Fruit fly (Drosophila melanogaster) whole organism, embryonic: Measurements from ENCODE around the gene Cyp310a1.

Experiments used
- Adf1 ChIP-seq: fragments of 200-800 bp; sonication (Bioruptor generic); IDR thresholded peaks from 2 replicates; pipeline ENCODE4 v1.3.6; 2022; ENCODE audit warnings: missing biosample characterization, missing genetic modification characterization
- Atf3 ChIP-seq: fragments of 200-800 bp; sonication (Bioruptor generic); optimal IDR thresholded peaks from 3 replicates; lab custom pipeline; 2016; ENCODE audit warnings: missing biosample characterization, missing genetic modification characterization
- B-H2 ChIP-seq: fragments of 200-800 bp; sonication (Bioruptor generic); optimal IDR thresholded peaks from 2 replicates; lab custom pipeline; 2018; ENCODE audit warnings: missing biosample characterization, mild to moderate bottlenecking, missing genetic modification characterization
- Blimp-1 ChIP-seq: fragments of 200-800 bp; sonication (Bioruptor generic); optimal IDR thresholded peaks from 3 replicates; lab custom pipeline; 2018; ENCODE audit warnings: missing biosample characterization, missing genetic modification characterization, mild to moderate bottlenecking, moderate library complexity, missing genetic modification reagents
- CG10267 ChIP-seq: fragments of 200-800 bp; sonication (Bioruptor generic); optimal IDR thresholded peaks from 2 replicates; lab custom pipeline; 2018; ENCODE audit warnings: missing biosample characterization, mild to moderate bottlenecking, missing genetic modification characterization, moderate library complexity
- CG10321 ChIP-seq: fragments of 200-800 bp; sonication (Bioruptor generic); IDR thresholded peaks from 2 replicates; pipeline ENCODE4 v1.3.6; 2022; ENCODE audit warnings: missing biosample characterization, missing genetic modification characterization
- CG10543 ChIP-seq: fragments of 200-800 bp; sonication (Bioruptor generic); optimal IDR thresholded peaks from 3 replicates; lab custom pipeline; 2017; ENCODE audit warnings: missing biosample characterization, mild to moderate bottlenecking, missing genetic modification characterization, moderate library complexity
- CG11398 ChIP-seq: fragments of 200-800 bp; sonication (Bioruptor generic); optimal IDR thresholded peaks from 2 replicates; lab custom pipeline; 2016; ENCODE audit warnings: missing biosample characterization, missing genetic modification characterization
- CG11504 ChIP-seq: fragments of 200-800 bp; sonication (Bioruptor generic); optimal IDR thresholded peaks from 3 replicates; lab custom pipeline; 2019; ENCODE audit warnings: missing biosample characterization, mild to moderate bottlenecking, missing genetic modification characterization, moderate library complexity
- CG11695 ChIP-seq: fragments of 200-800 bp; sonication (Bioruptor generic); IDR thresholded peaks from 3 replicates; pipeline ENCODE4 v1.3.6; 2022; ENCODE audit warnings: missing biosample characterization, missing genetic modification characterization
- CG12155 ChIP-seq: fragments of 200-800 bp; sonication (Bioruptor generic); optimal IDR thresholded peaks from 3 replicates; lab custom pipeline; 2016; ENCODE audit warnings: missing biosample characterization, missing genetic modification characterization
- CG12391 ChIP-seq: fragments of 200-800 bp; sonication (Bioruptor generic); optimal IDR thresholded peaks from 3 replicates; lab custom pipeline; 2018; ENCODE audit warnings: missing biosample characterization, mild to moderate bottlenecking, missing genetic modification characterization, moderate library complexity
- CG16779 ChIP-seq: fragments of 200-800 bp; sonication (Bioruptor generic); IDR thresholded peaks from 2 replicates; pipeline ENCODE4 v1.3.6; 2022; ENCODE audit warnings: missing biosample characterization, missing genetic modification characterization
- CG17361 ChIP-seq: fragments of 200-800 bp; sonication (Bioruptor generic); IDR thresholded peaks from 3 replicates; pipeline ENCODE4 v1.3.6; 2022; ENCODE audit warnings: missing biosample characterization, missing genetic modification characterization
- CG17568 ChIP-seq: fragments of 200-800 bp; sonication (Bioruptor generic); optimal IDR thresholded peaks from 2 replicates; lab custom pipeline; 2018; ENCODE audit warnings: missing biosample characterization, mild to moderate bottlenecking, missing genetic modification characterization, moderate library complexity
- CG31224 ChIP-seq: fragments of 200-800 bp; sonication (Bioruptor generic); IDR thresholded peaks from 2 replicates; pipeline ENCODE4 v1.3.6; 2022; ENCODE audit warnings: missing biosample characterization, missing genetic modification characterization
- CG34224 ChIP-seq: fragments of 200-800 bp; sonication (Bioruptor generic); IDR thresholded peaks from 3 replicates; pipeline ENCODE4 v1.3.6; 2022; ENCODE audit warnings: missing biosample characterization, missing genetic modification characterization; ENCODE audit not compliant: partially characterized antibody
- CG4854 ChIP-seq: fragments of 200-800 bp; sonication (Bioruptor generic); optimal IDR thresholded peaks from 2 replicates; lab custom pipeline; 2016; ENCODE audit warnings: missing biosample characterization, missing genetic modification characterization, inconsistent platforms
- CG7271 ChIP-seq: fragments of 200-800 bp; sonication (Bioruptor generic); optimal IDR thresholded peaks from 2 replicates; lab custom pipeline; 2018; ENCODE audit warnings: missing biosample characterization, mild to moderate bottlenecking, missing genetic modification characterization, moderate library complexity
- CG8290 ChIP-seq, 3 experiments: fragments of 200-800 bp; sonication (Bioruptor generic); optimal IDR thresholded peaks; 2 replicates each; lab custom pipeline; 2016 to 2019; ENCODE audit warnings: missing biosample characterization in 3 of 3, missing genetic modification characterization in 3 of 3, mild to moderate bottlenecking in 2 of 3, moderate library complexity in 1 of 3
- Dll ChIP-seq: fragments of 200-800 bp; sonication (Bioruptor generic); IDR thresholded peaks from 4 replicates; pipeline ENCODE4 v1.3.6; 2022; ENCODE audit warnings: missing biosample characterization, missing genetic modification characterization; ENCODE audit not compliant: partially characterized antibody
- Dref ChIP-seq: fragments of 200-800 bp; sonication (Bioruptor generic); IDR thresholded peaks from 2 replicates; pipeline ENCODE4 v1.3.6; 2022; ENCODE audit warnings: missing biosample characterization, missing genetic modification characterization
- HLH3B ChIP-seq: fragments of 200-800 bp; sonication (Bioruptor generic); IDR thresholded peaks from 2 replicates; pipeline ENCODE4 v1.3.6; 2022; ENCODE audit warnings: missing biosample characterization, missing genetic modification characterization
- Hey ChIP-seq: fragments of 200-800 bp; sonication (Bioruptor generic); optimal IDR thresholded peaks from 3 replicates; lab custom pipeline; 2018; ENCODE audit warnings: missing biosample characterization, mild to moderate bottlenecking, missing genetic modification characterization
- Jarid2 ChIP-seq: fragments of 200-800 bp; sonication (Bioruptor generic); optimal IDR thresholded peaks from 3 replicates; lab custom pipeline; 2017; ENCODE audit warnings: mild to moderate bottlenecking, missing biosample characterization, missing genetic modification reagents, missing genetic modification characterization
- Lhr ChIP-seq: fragments of 200-800 bp; sonication (Bioruptor generic); optimal IDR thresholded peaks from 3 replicates; lab custom pipeline; 2017; ENCODE audit warnings: mild to moderate bottlenecking, missing biosample characterization, missing genetic modification reagents, missing genetic modification characterization
- Myb ChIP-seq: fragments of 200-800 bp; sonication (Bioruptor generic); optimal IDR thresholded peaks from 2 replicates; lab custom pipeline; 2016; ENCODE audit warnings: missing biosample characterization, missing genetic modification characterization
- NK7.1 ChIP-seq: fragments of 200-800 bp; sonication (Bioruptor generic); optimal IDR thresholded peaks from 3 replicates; lab custom pipeline; 2016; ENCODE audit warnings: missing biosample characterization, missing genetic modification characterization
- amos ChIP-seq: fragments of 200-800 bp; sonication (Bioruptor generic); IDR thresholded peaks from 2 replicates; pipeline ENCODE4 v1.3.6; 2022; ENCODE audit warnings: missing biosample characterization, missing genetic modification characterization; ENCODE audit not compliant: partially characterized antibody
- ci ChIP-seq: fragments of 200-800 bp; sonication (Bioruptor generic); IDR thresholded peaks from 3 replicates; pipeline ENCODE4 v1.3.6; 2022; ENCODE audit warnings: missing biosample characterization, missing genetic modification characterization
- fd3F ChIP-seq: fragments of 200-800 bp; sonication (Bioruptor generic); optimal IDR thresholded peaks from 2 replicates; lab custom pipeline; 2018; ENCODE audit warnings: missing biosample characterization, mild to moderate bottlenecking, missing genetic modification characterization, moderate library complexity
- gfzf ChIP-seq: fragments of 200-800 bp; sonication (Bioruptor generic); optimal IDR thresholded peaks from 2 replicates; lab custom pipeline; 2016; ENCODE audit warnings: missing biosample characterization, mild to moderate bottlenecking, missing genetic modification characterization, moderate library complexity
- ham ChIP-seq: fragments of 200-800 bp; sonication (Bioruptor generic); IDR thresholded peaks from 2 replicates; pipeline ENCODE4 v1.3.6; 2022; ENCODE audit warnings: missing biosample characterization, missing genetic modification characterization
- her ChIP-seq: fragments of 200-800 bp; sonication (Bioruptor generic); optimal IDR thresholded peaks from 2 replicates; lab custom pipeline; 2016; ENCODE audit warnings: missing biosample characterization, missing genetic modification characterization
- jigr1 ChIP-seq: fragments of 200-800 bp; sonication (Bioruptor generic); IDR thresholded peaks from 3 replicates; pipeline ENCODE4 v1.3.6; 2022; ENCODE audit warnings: missing biosample characterization, missing genetic modification characterization
- luna ChIP-seq: fragments of 200-800 bp; sonication (Bioruptor generic); optimal IDR thresholded peaks from 2 replicates; lab custom pipeline; 2016; ENCODE audit warnings: missing biosample characterization, missing genetic modification characterization
- oc ChIP-seq: fragments of 200-800 bp; sonication (Bioruptor generic); optimal IDR thresholded peaks from 2 replicates; lab custom pipeline; 2018; ENCODE audit warnings: missing biosample characterization, mild to moderate bottlenecking, missing genetic modification characterization, moderate library complexity
- otp ChIP-seq: fragments of 200-800 bp; sonication (Bioruptor generic); IDR thresholded peaks from 3 replicates; pipeline ENCODE4, ENCODE4 v1.3.6; 2022; ENCODE audit warnings: missing biosample characterization, missing genetic modification characterization
- pan ChIP-seq, 4 experiments: fragments of >200 bp in 3 of 4; fragments of 200-800 bp in 1 of 4; sonication (Bioruptor generic) in 1 of 4; optimal IDR thresholded peaks in 3 of 4; IDR thresholded peaks in 1 of 4; 2 replicates each; pipeline versions ENCODE4 v1.3.6 to Lab custom; 2017 to 2022; ENCODE audit warnings: missing biosample characterization in 2 of 4, missing genetic modification characterization in 2 of 4, mixed read lengths in 1 of 4
- pb ChIP-seq: fragments of 200-800 bp; sonication (Bioruptor generic); optimal IDR thresholded peaks from 3 replicates; lab custom pipeline; 2016; ENCODE audit warnings: missing biosample characterization, missing genetic modification characterization
- pfk ChIP-seq: fragments of 200-800 bp; sonication (Bioruptor generic); optimal IDR thresholded peaks from 2 replicates; lab custom pipeline; 2018; ENCODE audit warnings: missing biosample characterization, mild to moderate bottlenecking, missing genetic modification characterization, moderate library complexity
- pzg ChIP-seq: fragments of 200-800 bp; sonication (Bioruptor generic); optimal IDR thresholded peaks from 3 replicates; lab custom pipeline; 2018; ENCODE audit warnings: missing biosample characterization, mild to moderate bottlenecking, missing genetic modification characterization, moderate library complexity
- twi ChIP-seq: fragments of 200-800 bp; optimal IDR thresholded peaks from 2 replicates; lab custom pipeline; 2019; ENCODE audit warnings: missing biosample characterization, mild to moderate bottlenecking, missing genetic modification characterization, moderate library complexity
- zfh2 ChIP-seq: fragments of 200-800 bp; sonication (Bioruptor generic); optimal IDR thresholded peaks from 2 replicates; lab custom pipeline; 2016; ENCODE audit warnings: missing biosample characterization, missing genetic modification characterization

Cyp310a1 gene

dm6 chr2L:18623435-18623834 is 29.4 kb downstream of the Cyp310a1 start:
- TF ChIP-seq CG8290 (GFP tag; optimal IDR thresholded peaks at IDR 0.05; lab: Kevin White, UChicago) (no peak), CG8290 (tag; optimal IDR thresholded peaks at IDR 0.05; lab: Kevin White, UChicago) (peak in 1 of 2 experiments; percentile 49), Dll (GFP tag; lab: Robert Waterston, UW) (no peak), ci (GFP tag; lab: Robert Waterston, UW) (0 out of 3 replicates have a peak, but pooled peaks have one; percentile 25)

- peak; percentile 85 for TF ChIP-seq CG12391 (tag; lab: Kevin White, UChicago)
- peak; percentile 81 for TF ChIP-seq CG11504
- TF ChIP-seq B-H2 (GFP tag; lab: Kevin White, UChicago), result peak; percentile 35
- no peak for TF ChIP-seq pb (GFP tag; lab: Kevin White, UChicago)
- 0 out of 3 replicates have a peak, but pooled peaks have one; percentile 26 for TF ChIP-seq otp (GFP tag; lab: Robert Waterston, UW)
- peak; percentile 77 for TF ChIP-seq CG10267 (tag; lab: Kevin White, UChicago)
- TF ChIP-seq CG16779 (GFP tag; lab: Robert Waterston, UW), result no peak
- peak; percentile 18 for TF ChIP-seq Myb (GFP tag; lab: Kevin White, UChicago)
- TF ChIP-seq CG17568 (GFP tag; lab: Kevin White, UChicago), result peak; percentile 20
- peak; percentile 56 for TF ChIP-seq oc (tag; lab: Kevin White, UChicago)
- peak; percentile 66 for TF ChIP-seq twi (tag; lab: Kevin White, UChicago)
- TF ChIP-seq CG11398, result no peak
- TF ChIP-seq HLH3B, result peak; percentile 66
- TF ChIP-seq Lhr (GFP tag; lab: Kevin White, UChicago), result peak; percentile 20
- TF ChIP-seq pfk (GFP tag; lab: Kevin White, UChicago), result no peak
- no peak for TF ChIP-seq gfzf (GFP tag; lab: Kevin White, UChicago)
- TF ChIP-seq luna (GFP tag; lab: Kevin White, UChicago), result no peak
- TF ChIP-seq CG11695 (GFP tag; lab: Robert Waterston, UW), result peak; percentile 77
- peak; percentile 74 for TF ChIP-seq fd3F (GFP tag; lab: Kevin White, UChicago)
- TF ChIP-seq CG4854 (GFP tag; lab: Kevin White, UChicago), result peak; percentile 56
- peak; percentile 51 for TF ChIP-seq zfh2 (GFP tag; lab: Kevin White, UChicago)
- peak; percentile 83 for TF ChIP-seq Blimp-1 (GFP tag; lab: Kevin White, UChicago)
- TF ChIP-seq Adf1 (GFP tag; lab: Robert Waterston, UW), result peak; percentile 54; the same call in 1 of the 2 replicates
- no peak for TF ChIP-seq Dref (GFP tag; lab: Robert Waterston, UW)
- peak; percentile 75 for TF ChIP-seq CG31224 (GFP tag; lab: Robert Waterston, UW)
- TF ChIP-seq CG12155 (GFP tag; lab: Kevin White, UChicago), result peak; percentile 71
- no peak for TF ChIP-seq Dll (GFP tag; lab: Robert Waterston, UW)
- peak; percentile 19; the same call in 1 of the 2 replicates for TF ChIP-seq CG10321 (GFP tag; lab: Robert Waterston, UW)
- no peak for TF ChIP-seq pan (optimal IDR thresholded peaks at IDR 0.05; lab: Kevin White, UChicago)
- peak in 1 of 2 experiments; percentile 68 for TF ChIP-seq pan (GFP tag; optimal IDR thresholded peaks at IDR 0.05 in 1 of 2, IDR thresholded peaks at IDR 0.05 in 1 of 2)
- peak; percentile 75 for TF ChIP-seq Atf3 (GFP tag; lab: Kevin White, UChicago)
- TF ChIP-seq jigr1 (GFP tag; lab: Robert Waterston, UW), result no peak
- TF ChIP-seq Jarid2 (GFP tag; lab: Kevin White, UChicago), result peak; percentile 41
- TF ChIP-seq Hey (tag; lab: Kevin White, UChicago), result peak; percentile 43
- TF ChIP-seq CG7271 (tag; lab: Kevin White, UChicago), result no peak
- TF ChIP-seq CG34224, result no peak
- TF ChIP-seq NK7.1 (GFP tag; lab: Kevin White, UChicago), result peak; percentile 53
- TF ChIP-seq her (GFP tag; lab: Kevin White, UChicago), result no peak
- peak; percentile 85 for TF ChIP-seq CG10543
- no peak for TF ChIP-seq pzg (GFP tag; lab: Kevin White, UChicago)
- 0 out of 2 replicates have a peak, but pooled peaks have one; percentile 22 for TF ChIP-seq ham (GFP tag; lab: Robert Waterston, UW)
- TF ChIP-seq CG17361, result peak; percentile 89
- no peak for TF ChIP-seq amos (GFP tag; lab: Robert Waterston, UW)
Observed at dm6 chr2L:18621357-18622211, 31.2 kb downstream of the Cyp310a1 start.
